Fruit fly (Drosophila melanogaster): ENCODE measurements around the gene MED24.
A peak's percentile ranks its signal among the peaks of the same experiment; 100 is the strongest.

The MED24 gene

DNA sequence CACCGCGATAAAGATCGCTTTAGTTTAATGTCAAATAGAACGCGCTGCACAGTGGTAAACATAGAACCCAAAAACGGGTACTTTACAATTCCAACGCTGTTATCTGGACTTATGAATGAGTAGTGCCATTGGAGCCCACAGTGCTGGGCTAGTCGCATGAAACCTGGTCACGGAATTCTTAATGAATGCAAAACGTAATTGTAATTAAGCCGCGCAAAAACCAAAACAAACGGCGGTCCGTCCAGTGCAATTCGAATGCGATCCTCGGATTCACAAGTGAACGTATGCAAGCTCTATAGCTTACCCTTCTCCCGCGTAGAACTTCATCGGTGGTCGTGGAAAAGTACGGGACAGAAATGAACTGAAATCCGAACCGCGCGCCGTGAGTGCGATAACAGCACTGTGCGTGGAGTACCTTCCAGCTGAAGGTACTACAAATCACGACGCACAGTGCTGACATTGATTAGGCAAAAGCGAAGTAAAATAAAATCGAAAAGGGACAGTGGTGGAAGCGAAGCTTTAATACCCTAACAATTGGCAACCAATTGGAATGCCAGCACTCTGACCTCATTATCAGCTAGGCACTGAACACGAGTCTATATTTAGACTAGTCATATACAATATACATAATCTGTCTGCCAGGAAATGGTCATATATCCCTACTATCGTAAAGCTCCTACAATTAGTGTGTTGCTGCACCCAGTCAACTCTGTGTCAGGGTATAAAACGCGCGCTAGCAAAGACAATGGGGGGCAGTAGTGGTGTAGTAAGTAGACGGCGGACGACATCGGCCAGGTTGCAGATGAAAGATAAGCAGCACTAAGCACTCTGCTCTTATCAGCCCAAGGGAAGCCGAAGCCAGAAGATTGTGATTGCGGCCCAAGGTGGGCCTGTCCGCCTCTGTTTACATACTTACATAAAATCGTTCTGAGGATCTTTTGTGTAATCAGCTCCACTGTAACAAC lies 5.5 kb upstream of the MED24 start (continued):
- no peak for TF ChIP-seq CG13775 (GFP tag; optimal IDR thresholded peaks at IDR 0.05)
- TF ChIP-seq TFAM (GFP tag; optimal IDR thresholded peaks at IDR 0.05) = no peak
- TF ChIP-seq yki (optimal IDR thresholded peaks at IDR 0.05) = no peak
- TF ChIP-seq disco-r (GFP tag; optimal IDR thresholded peaks at IDR 0.05) = peak; percentile 21
- peak; percentile 42; the same call in 1 of the 2 replicates for TF ChIP-seq sob (GFP tag; IDR thresholded peaks at IDR 0.05)
- TF ChIP-seq danr (GFP tag; IDR thresholded peaks at IDR 0.05) = peak; percentile 38; the same call in 1 of the 2 replicates
- TF ChIP-seq CG10565 (GFP tag; optimal IDR thresholded peaks at IDR 0.05) = no peak
- peak; percentile 65 for TF ChIP-seq shn (GFP tag; optimal IDR thresholded peaks at IDR 0.05)
- no peak for TF ChIP-seq knrl (GFP tag; IDR thresholded peaks at IDR 0.05; ENCODE audit: partially characterized antibody)
- no peak for TF ChIP-seq CG7745 (tag; optimal IDR thresholded peaks at IDR 0.05)
- peak; percentile 16 for TF ChIP-seq btn (GFP tag; optimal IDR thresholded peaks at IDR 0.05)
- 0 out of 2 replicates have a peak, but pooled peaks have one; percentile 25 for TF ChIP-seq ham (GFP tag; IDR thresholded peaks at IDR 0.05)
- no peak for TF ChIP-seq org-1 (GFP tag; optimal IDR thresholded peaks at IDR 0.05)
- peak; percentile 30 for TF ChIP-seq tup (GFP tag; optimal IDR thresholded peaks at IDR 0.05)
- TF ChIP-seq Dek (tag; optimal IDR thresholded peaks at IDR 0.05) = peak; percentile 17
- peak; percentile 44; the same call in 1 of the 2 replicates for TF ChIP-seq sisA (GFP tag; IDR thresholded peaks at IDR 0.05)
- TF ChIP-seq CG6683 (GFP tag; optimal IDR thresholded peaks at IDR 0.05) = peak; percentile 11
- TF ChIP-seq ewg (GFP tag; optimal IDR thresholded peaks at IDR 0.05) = peak; percentile 32
- TF ChIP-seq CG9609 (GFP tag; optimal IDR thresholded peaks at IDR 0.05) = peak; percentile 57
- TF ChIP-seq bcd (GFP tag; optimal IDR thresholded peaks at IDR 0.05) = peak; percentile 34
- peak; percentile 42 for TF ChIP-seq Hr3 (GFP tag; optimal IDR thresholded peaks at IDR 0.05)
- TF ChIP-seq Med (GFP tag) = peak; percentile 84
- TF ChIP-seq CG11085 (GFP tag; IDR thresholded peaks at IDR 0.05) = no peak
- peak; percentile 93 for TF ChIP-seq mirr (GFP tag; optimal IDR thresholded peaks at IDR 0.05)
- peak; percentile 44 for TF ChIP-seq CHES-1-like (GFP tag; optimal IDR thresholded peaks at IDR 0.05)
- no peak for TF ChIP-seq CG17186 (GFP tag; optimal IDR thresholded peaks at IDR 0.05)
- no peak for TF ChIP-seq CG13894 (tag; optimal IDR thresholded peaks at IDR 0.05)
- TF ChIP-seq Bteb2 (GFP tag; optimal IDR thresholded peaks at IDR 0.05) = no peak
- peak; percentile 67 for TF ChIP-seq Atf6 (GFP tag; IDR thresholded peaks at IDR 0.05)
- peak; percentile 7 for TF ChIP-seq fd96Cb (tag; optimal IDR thresholded peaks at IDR 0.05)
- TF ChIP-seq Hsf (GFP tag; optimal IDR thresholded peaks at IDR 0.05) = peak; percentile 57
- no peak for TF ChIP-seq CG3407 (GFP tag; optimal IDR thresholded peaks at IDR 0.05)
- peak; percentile 41 for TF ChIP-seq Mad (GFP tag; optimal IDR thresholded peaks at IDR 0.05)
- peak; percentile 33 for TF ChIP-seq CG12659 (GFP tag; optimal IDR thresholded peaks at IDR 0.05)
- TF ChIP-seq Atf-2 (GFP tag; optimal IDR thresholded peaks at IDR 0.05) = peak; percentile 69
- no peak for TF ChIP-seq YL-1 (GFP tag; optimal IDR thresholded peaks at IDR 0.05)
- TF ChIP-seq CG31388 (GFP tag; optimal IDR thresholded peaks at IDR 0.05) = no peak
- TF ChIP-seq CG11504 (tag; optimal IDR thresholded peaks at IDR 0.05) = peak; percentile 57
- no peak for TF ChIP-seq CG11723 (GFP tag; optimal IDR thresholded peaks at IDR 0.05)
- TF ChIP-seq bab2 (GFP tag; optimal IDR thresholded peaks at IDR 0.05) = peak; percentile 37
- peak; percentile 46 for TF ChIP-seq zfh2 (GFP tag; optimal IDR thresholded peaks at IDR 0.05)
- TF ChIP-seq Atf3 (GFP tag; optimal IDR thresholded peaks at IDR 0.05) = peak; percentile 59
- no peak for TF ChIP-seq CG14860 (GFP tag; IDR thresholded peaks at IDR 0.05; ENCODE audit: partially characterized antibody)
- TF ChIP-seq Lhr (GFP tag; optimal IDR thresholded peaks at IDR 0.05) = no peak
- TF ChIP-seq Max (GFP tag; optimal IDR thresholded peaks at IDR 0.05) = peak; percentile 24
- TF ChIP-seq CkIIα-i1 (GFP tag; IDR thresholded peaks at IDR 0.05) = no peak
- TF ChIP-seq chif (GFP tag; optimal IDR thresholded peaks at IDR 0.05) = peak in 1 of 2 experiments; percentile 49
- no peak for TF ChIP-seq ash1 (GFP tag; optimal IDR thresholded peaks at IDR 0.05)
- TF ChIP-seq Ravus (GFP tag; IDR thresholded peaks at IDR 0.05) = no peak

Measured in whole organism, embryonic.